Fruit fly (Drosophila melanogaster): ENCODE measurements around the gene croc.
A peak's percentile ranks its signal among the peaks of the same experiment; 100 is the strongest.

DNA sequence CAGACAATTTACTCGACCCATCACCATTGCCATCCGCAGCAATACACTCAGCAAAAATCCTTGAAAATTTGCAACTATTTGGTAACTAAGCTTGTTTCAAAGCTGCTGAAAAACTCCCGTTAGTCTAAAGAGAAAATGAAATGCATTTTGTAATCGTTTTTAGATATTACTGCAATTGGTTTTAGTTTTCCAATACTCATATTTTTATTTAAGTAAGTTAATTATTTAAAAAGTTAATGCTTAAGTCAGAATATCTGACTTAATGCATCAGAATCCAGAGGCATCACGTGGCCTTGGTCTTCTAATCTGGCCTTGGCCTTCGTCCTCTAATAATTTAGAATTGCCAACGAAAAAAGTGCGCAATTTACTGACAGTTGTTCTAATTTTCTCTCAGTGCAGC lies 13.4 kb downstream of the croc start:
- no peak for TF ChIP-seq cyc (GFP tag; optimal IDR thresholded peaks at IDR 0.05)
- TF ChIP-seq Hr39 (GFP tag; optimal IDR thresholded peaks at IDR 0.05) = no peak
- TF ChIP-seq Eip93F (GFP tag; optimal IDR thresholded peaks at IDR 0.05) = no peak
- TF ChIP-seq pdm3 (GFP tag; optimal IDR thresholded peaks at IDR 0.05) = no peak
- no peak for TF ChIP-seq Ets96B (tag; optimal IDR thresholded peaks at IDR 0.05)
- TF ChIP-seq Hr38 (GFP tag; optimal IDR thresholded peaks at IDR 0.05) = no peak
- no peak for TF ChIP-seq esn (GFP tag; optimal IDR thresholded peaks at IDR 0.05)
- peak; percentile 0 for TF ChIP-seq Eip78C (GFP tag)
- no peak for TF ChIP-seq Sox14 (GFP tag; optimal IDR thresholded peaks at IDR 0.05)
- no peak for TF ChIP-seq CG3032 (tag; optimal IDR thresholded peaks at IDR 0.05)

Measured in whole organism, prepupa.